Worm (Caenorhabditis elegans) whole organism, L4/young adult: Measurements from ENCODE around the gene swan-2.

Source experiments
- W03F9.2 ChIP-seq: fragments of 150-350 bp; optimal IDR thresholded peaks from 2 replicates; lab custom pipeline; 2014; ENCODE audit warnings: missing biosample characterization, missing genetic modification characterization
- him-1 ChIP-seq: sonication (generic microtip); optimal IDR thresholded peaks from 2 replicates; lab custom pipeline; 2016; ENCODE audit warnings: missing genotype, missing genetic modification reagents, missing genetic modification characterization, missing compliant biosample characterization

DNA sequence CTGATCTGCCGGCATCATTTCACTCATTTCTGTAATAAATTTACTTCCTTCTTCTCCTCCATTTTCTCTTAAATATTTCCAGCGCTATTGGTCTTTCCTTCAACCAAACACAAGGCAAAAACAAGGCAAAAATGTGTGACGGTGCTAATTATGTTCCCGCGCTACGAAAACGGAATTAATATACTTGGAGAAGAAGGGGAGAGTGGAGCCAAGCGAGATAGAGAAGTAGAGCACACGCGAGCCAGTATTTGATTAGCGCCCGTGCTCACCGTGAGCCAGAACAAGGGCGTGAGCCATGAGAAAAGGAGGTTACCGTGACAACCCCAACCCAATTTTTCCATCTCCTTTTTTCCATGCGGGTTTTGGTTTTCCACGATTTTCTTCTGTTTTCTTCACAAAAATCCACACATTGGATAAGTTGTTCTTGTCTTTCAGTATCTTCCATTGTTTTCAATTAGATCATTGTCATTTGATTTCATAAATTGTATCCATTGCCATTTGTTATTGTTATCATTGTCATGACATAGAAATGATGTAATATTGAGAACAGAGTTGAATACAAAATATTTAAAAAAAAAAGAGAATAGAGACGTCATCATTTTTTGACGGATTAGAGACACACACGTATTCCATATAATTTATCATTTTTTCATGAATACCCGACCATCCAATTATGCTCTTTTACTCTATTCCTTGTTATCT, 41.5 kb downstream of the swan-2 start, which contains the start of gene F20G2.6:
- TF ChIP-seq him-1 (no peak), W03F9.2 (tag; lab: Kevin White, UChicago) (no peak)
